Fruit fly (Drosophila melanogaster): Measurements from ENCODE around the gene Irk3.
A peak's percentile ranks its signal among the peaks of the same experiment; 100 is the strongest.

Gene Irk3

DNA sequence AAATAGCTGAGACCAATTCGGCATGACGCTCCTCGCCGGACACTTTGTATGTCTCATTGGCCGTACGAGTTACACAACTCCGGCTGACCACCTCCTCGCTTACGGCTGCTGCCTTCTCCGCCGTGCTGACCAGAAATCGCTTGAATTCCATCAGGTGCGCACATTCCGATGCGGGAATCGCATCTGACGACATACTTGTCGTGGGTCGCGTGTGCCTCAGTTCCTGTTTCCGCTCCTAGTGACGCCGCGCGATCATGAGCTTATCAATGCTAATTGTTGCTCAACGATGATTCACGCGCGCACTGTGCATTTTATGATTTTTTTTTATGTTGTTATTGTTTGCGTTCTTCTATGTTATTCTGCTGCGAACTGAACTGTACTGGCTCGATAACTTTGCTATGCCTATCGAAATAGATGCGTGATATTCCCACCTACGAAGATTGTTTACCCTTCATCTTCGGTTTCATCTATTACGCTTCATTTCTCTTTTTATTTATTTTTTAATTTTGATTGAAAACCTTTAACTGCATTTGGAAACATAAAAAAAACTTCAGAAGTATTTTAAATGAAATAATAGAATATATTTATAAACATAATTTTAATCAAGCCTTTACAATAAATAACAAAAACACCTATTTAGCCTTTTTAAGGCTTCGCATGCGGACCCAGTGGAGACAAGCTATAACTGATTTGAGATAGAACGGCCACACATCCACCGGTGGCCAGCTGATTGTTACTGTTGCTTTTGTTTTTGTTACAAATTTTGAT, 10.6 kb downstream of the Irk3 start, which contains the start of the genes CG10376 and CG10343 (continued):
- TF ChIP-seq salm (tag; optimal IDR thresholded peaks at IDR 0.05) (peak; percentile 70), pnt (GFP tag; optimal IDR thresholded peaks at IDR 0.05) (peak; percentile 60), da (GFP tag; optimal IDR thresholded peaks at IDR 0.05) (no peak), CG3065 (GFP tag; optimal IDR thresholded peaks at IDR 0.05) (peak; percentile 65), Nf-YC (tag; optimal IDR thresholded peaks at IDR 0.05) (peak; percentile 89), PHDP (tag; optimal IDR thresholded peaks at IDR 0.05) (peak; percentile 89), eyg (GFP tag; optimal IDR thresholded peaks at IDR 0.05) (no peak), CG15696 (tag; optimal IDR thresholded peaks at IDR 0.05) (peak; percentile 95), CG7928 (GFP tag; optimal IDR thresholded peaks at IDR 0.05) (peak; percentile 50), Rx (GFP tag; IDR thresholded peaks at IDR 0.05) (peak; percentile 59), cas (GFP tag; IDR thresholded peaks at IDR 0.05) (peak; percentile 66), dimm (GFP tag; IDR thresholded peaks at IDR 0.05) (0 out of 2 replicates have a peak, but pooled peaks have one; percentile 26), cg (GFP tag; optimal IDR thresholded peaks at IDR 0.05) (no peak), p53 (GFP tag; optimal IDR thresholded peaks at IDR 0.05) (peak; percentile 34), CG13775 (GFP tag; optimal IDR thresholded peaks at IDR 0.05) (peak; percentile 91), toy (GFP tag; IDR thresholded peaks at IDR 0.05) (no peak; the same call in 1 of the 2 replicates), nom (GFP tag; optimal IDR thresholded peaks at IDR 0.05) (peak; percentile 58), Fer1 (GFP tag; optimal IDR thresholded peaks at IDR 0.05) (peak; percentile 81), CG18619 (GFP tag; optimal IDR thresholded peaks at IDR 0.05) (peak; percentile 86), CG6254 (GFP tag; optimal IDR thresholded peaks at IDR 0.05) (peak; percentile 50), kni (GFP tag; optimal IDR thresholded peaks at IDR 0.05) (no peak), nerfin-1 (tag; optimal IDR thresholded peaks at IDR 0.05) (peak; percentile 99), HLH3B (GFP tag; IDR thresholded peaks at IDR 0.05) (peak; percentile 77), trem (tag; optimal IDR thresholded peaks at IDR 0.05) (peak; percentile 93), CG10654 (GFP tag; optimal IDR thresholded peaks at IDR 0.05) (peak; percentile 84), gfzf (GFP tag; optimal IDR thresholded peaks at IDR 0.05) (peak; percentile 40), CG18011 (GFP tag; optimal IDR thresholded peaks at IDR 0.05) (peak; percentile 51), CG8359 (GFP tag; optimal IDR thresholded peaks at IDR 0.05; ENCODE audit: borderline replicate concordance) (peak; percentile 42), CG6654 (GFP tag; optimal IDR thresholded peaks at IDR 0.05) (peak; percentile 51), disco-r (GFP tag; optimal IDR thresholded peaks at IDR 0.05) (no peak), CG5953 (GFP tag; IDR thresholded peaks at IDR 0.05) (no peak; the same call in 1 of the 2 replicates), NfI (GFP tag; optimal IDR thresholded peaks at IDR 0.05) (peak; percentile 86), CG31441 (GFP tag; IDR thresholded peaks at IDR 0.05) (peak; percentile 94), CG11093 (GFP tag; IDR thresholded peaks at IDR 0.05) (peak; percentile 58; the same call in 1 of the 3 replicates), CG9817 (tag; optimal IDR thresholded peaks at IDR 0.05) (peak; percentile 96), Six4 (GFP tag; optimal IDR thresholded peaks at IDR 0.05) (peak; percentile 74), zfh1 (GFP tag; IDR thresholded peaks at IDR 0.05) (peak; percentile 76), Lhr (GFP tag; optimal IDR thresholded peaks at IDR 0.05) (peak; percentile 67), CG17186 (GFP tag; optimal IDR thresholded peaks at IDR 0.05) (peak; percentile 37), CG4820 (GFP tag; optimal IDR thresholded peaks at IDR 0.05) (peak; percentile 81), sens-2 (GFP tag; IDR thresholded peaks at IDR 0.05) (no peak), Sox100B (GFP tag; optimal IDR thresholded peaks at IDR 0.05) (peak; percentile 86), kay (GFP tag; optimal IDR thresholded peaks at IDR 0.05) (peak; percentile 86), vvl (GFP tag; IDR thresholded peaks at IDR 0.05) (peak; percentile 76), CG10431 (GFP tag; optimal IDR thresholded peaks at IDR 0.05) (peak; percentile 67), CG10366 (GFP tag; IDR thresholded peaks at IDR 0.05) (peak; percentile 81), dmrt99B (tag; optimal IDR thresholded peaks at IDR 0.05) (peak; percentile 92), hkb (optimal IDR thresholded peaks at IDR 0.05) (peak; percentile 22), hkb (GFP tag; IDR thresholded peaks at IDR 0.05) (peak; percentile 71)

Measured in whole organism, embryonic.